Worm (Caenorhabditis elegans): ENCODE measurements around the gene C33D9.8.

C33D9.8 gene

ce11 chrIV:8769539-8769938 is 17.0 kb downstream of the C33D9.8 start, which contains the start of gene F20C5.5:
Gene F20C5.5 (minus strand): TSS chrIV:8769639.
- no peak for TF ChIP-seq egl-27 (tag; optimal IDR thresholded peaks at IDR 0.05)
- TF ChIP-seq ZK546.5 (tag; optimal IDR thresholded peaks at IDR 0.05) = no peak
- no peak for TF ChIP-seq zag-1 (tag; optimal IDR thresholded peaks at IDR 0.05)
- peak; percentile 39 for TF ChIP-seq aha-1 (tag)
- TF ChIP-seq egl-43 (GFP tag; IDR thresholded peaks at IDR 0.05) = no peak
- no peak for TF ChIP-seq madf-5 (GFP tag; IDR thresholded peaks at IDR 0.05)
- no peak for TF ChIP-seq nhr-6 (tag; optimal IDR thresholded peaks at IDR 0.05)
- no peak for TF ChIP-seq lin-13 (GFP tag; optimal IDR thresholded peaks at IDR 0.05)

DNA sequence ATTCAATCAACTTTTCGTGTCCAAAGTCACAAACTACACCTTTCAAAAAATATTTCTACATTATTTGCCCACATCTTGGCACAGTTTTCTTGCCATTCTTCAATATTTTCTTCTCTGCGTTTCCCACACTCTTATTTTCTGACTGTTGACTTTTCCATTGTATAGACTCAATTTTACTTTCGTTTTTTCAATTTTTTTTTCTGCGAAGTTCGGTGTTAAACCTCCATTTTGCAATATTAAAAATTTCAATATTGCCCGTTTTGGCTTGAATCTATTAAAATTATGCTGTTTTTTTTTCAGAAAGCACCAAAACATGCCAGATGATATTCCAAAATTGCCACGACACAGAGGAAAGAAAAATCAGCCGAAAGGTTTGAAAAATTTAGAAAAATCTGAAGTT is 22.0 kb downstream of the C33D9.8 start, which contains the start of gene cdc-50.B:
cdc-50.B (plus strand) TSS at position 301 of the 400 bp plus-strand sequence.
- no peak for TF ChIP-seq cey-2 (tag; optimal IDR thresholded peaks at IDR 0.05; ENCODE audit: borderline replicate concordance, insufficient read depth)
- no peak for TF ChIP-seq dpl-1 (GFP tag; optimal IDR thresholded peaks at IDR 0.05)
- TF ChIP-seq spr-3 (GFP tag; optimal IDR thresholded peaks at IDR 0.05) = no peak
- no peak for TF ChIP-seq lsy-2 (tag; optimal IDR thresholded peaks at IDR 0.05)
- no peak for TF ChIP-seq T26A8.4 (GFP tag; IDR thresholded peaks at IDR 0.05)
- no peak for TF ChIP-seq daf-12 (tag; optimal IDR thresholded peaks at IDR 0.05)
- TF ChIP-seq nhr-28 (tag; optimal IDR thresholded peaks at IDR 0.05) = peak; percentile 27

DNA sequence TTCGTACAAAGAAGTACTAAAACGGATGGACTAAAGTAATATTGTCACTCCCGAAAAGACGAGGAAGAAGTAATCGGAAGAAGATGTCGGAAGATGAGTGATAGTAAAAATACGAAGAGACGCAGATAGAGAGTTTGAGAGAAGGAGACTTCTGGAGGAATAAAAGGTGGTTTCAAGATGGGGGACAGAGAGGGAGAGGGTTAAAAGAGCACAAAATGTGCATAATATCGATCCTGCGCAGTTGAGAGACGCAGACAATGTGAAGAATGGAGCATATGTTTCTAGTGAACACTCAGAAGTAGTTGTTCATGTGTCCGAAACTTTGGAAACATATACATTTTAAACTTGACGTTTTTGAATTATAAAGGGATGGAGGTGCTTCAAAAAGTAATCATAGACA is 24.1 kb downstream of the C33D9.8 start:
- TF ChIP-seq rbr-2 (tag; optimal IDR thresholded peaks at IDR 0.05) (peak; percentile 62), php-3 (GFP tag; IDR thresholded peaks at IDR 0.05) (no peak), madf-5 (GFP tag; IDR thresholded peaks at IDR 0.05) (no peak), daf-8 (GFP tag; IDR thresholded peaks at IDR 0.05) (no peak), unc-62 (GFP tag; optimal IDR thresholded peaks at IDR 0.05 in 1 of 2) (peak in 1 of 2 experiments; percentile 98), unc-62 (tag; optimal IDR thresholded peaks at IDR 0.05) (no peak), ctbp-1 (GFP tag; IDR thresholded peaks at IDR 0.05) (peak; percentile 61), fkh-10 (GFP tag; optimal IDR thresholded peaks at IDR 0.05) (peak; percentile 94), hlh-11 (tag; optimal IDR thresholded peaks at IDR 0.05) (no peak), dmd-8 (GFP tag; IDR thresholded peaks at IDR 0.05) (no peak), aha-1 (tag) (peak; percentile 32), mep-1 (tag; optimal IDR thresholded peaks at IDR 0.05) (peak; percentile 61), pqm-1 (tag; optimal IDR thresholded peaks at IDR 0.05) (no peak), hlh-30 (tag; optimal IDR thresholded peaks at IDR 0.05; ENCODE audit: insufficient read depth) (peak; percentile 30), ceh-28 (tag; optimal IDR thresholded peaks at IDR 0.05) (peak; percentile 16), nhr-6 (tag; optimal IDR thresholded peaks at IDR 0.05) (peak; percentile 13), spr-1 (tag; optimal IDR thresholded peaks at IDR 0.05) (no peak)

DNA sequence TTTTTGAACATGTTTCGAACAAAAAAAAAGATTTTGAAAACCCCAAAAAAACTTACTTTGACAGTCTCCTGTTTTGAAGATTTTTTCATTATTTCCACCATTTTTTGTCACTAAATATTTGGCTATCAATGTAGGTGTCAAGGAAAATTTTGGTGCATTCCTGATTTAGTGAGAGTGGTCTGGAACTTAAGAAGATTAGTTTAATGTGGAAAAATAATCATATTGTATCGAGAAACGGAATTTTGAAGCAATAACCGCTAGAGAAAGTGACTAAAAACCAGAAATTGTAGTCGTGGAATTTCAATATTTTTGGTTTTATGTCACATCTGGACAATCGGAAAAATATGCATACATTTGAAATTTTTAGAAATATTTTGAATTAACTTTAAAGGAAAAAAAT is 24.7 kb downstream of the C33D9.8 start, which contains the start of the genes F20C5.11 and klp-11:
F20C5.11 (minus strand) TSS at position 101 of the 400 bp plus-strand sequence.
klp-11 (minus strand) TSS at position 171 of the 400 bp plus-strand sequence.
- no peak for TF ChIP-seq rbr-2 (tag; optimal IDR thresholded peaks at IDR 0.05)
- no peak for TF ChIP-seq zfp-3 (GFP tag; conservative IDR thresholded peaks at IDR 0.05)
- no peak for TF ChIP-seq sdz-12 (GFP tag; optimal IDR thresholded peaks at IDR 0.05)
- TF ChIP-seq nhr-25 (tag; optimal IDR thresholded peaks at IDR 0.05; ENCODE audit: borderline replicate concordance, insufficient read depth) = no peak
- TF ChIP-seq Y48G9A.11 (GFP tag; IDR thresholded peaks at IDR 0.05) = no peak
- TF ChIP-seq mdt-29 (GFP tag; IDR thresholded peaks at IDR 0.05) = no peak
- TF ChIP-seq daf-16 (GFP tag; optimal IDR thresholded peaks at IDR 0.05) = no peak
- no peak for TF ChIP-seq daf-16 (tag; optimal IDR thresholded peaks at IDR 0.05)
- TF ChIP-seq pqm-1 (tag; optimal IDR thresholded peaks at IDR 0.05) = no peak
- TF ChIP-seq F49E8.2 (tag; optimal IDR thresholded peaks at IDR 0.05; ENCODE audit: borderline replicate concordance) = no peak
- TF ChIP-seq mdl-1 (tag; optimal IDR thresholded peaks at IDR 0.05) = no peak
- no peak for TF ChIP-seq jun-1 (tag; optimal IDR thresholded peaks at IDR 0.05)
- no peak for TF ChIP-seq lin-1 (GFP tag; IDR thresholded peaks at IDR 0.05)
- no peak for TF ChIP-seq nhr-10 (tag; optimal IDR thresholded peaks at IDR 0.05)
- no peak for TF ChIP-seq aly-2 (tag; optimal IDR thresholded peaks at IDR 0.05)
- no peak for TF ChIP-seq zip-11 (GFP tag; IDR thresholded peaks at IDR 0.05)
- no peak for TF ChIP-seq ces-1 (GFP tag; optimal IDR thresholded peaks at IDR 0.05)
- TF ChIP-seq ceh-28 (tag; optimal IDR thresholded peaks at IDR 0.05) = no peak
- no peak for TF ChIP-seq unc-39 (tag; optimal IDR thresholded peaks at IDR 0.05)
